Worm (Caenorhabditis elegans) whole organism, late embryonic: Measurements from ENCODE around the gene Y116F11B.6.

Source experiments
- ceh-18 ChIP-seq: sonication (generic microtip); optimal IDR thresholded peaks from 2 replicates; lab custom pipeline; 2016; ENCODE audit warnings: missing genetic modification characterization, missing compliant biosample characterization
- ceh-9 ChIP-seq: sonication (generic microtip); optimal IDR thresholded peaks from 2 replicates; lab custom pipeline; 2016; ENCODE audit warnings: mild to moderate bottlenecking, missing genetic modification characterization, inconsistent platforms, missing compliant biosample characterization
- fkh-10 ChIP-seq: fragments of 150-350 bp; optimal IDR thresholded peaks from 2 replicates; lab custom pipeline; 2014; ENCODE audit warnings: missing biosample characterization, missing genetic modification reagents, missing genetic modification characterization
- fkh-6 ChIP-seq: sonication (generic microtip); optimal IDR thresholded peaks from 2 replicates; lab custom pipeline; 2016; ENCODE audit warnings: missing genetic modification characterization, missing compliant biosample characterization
- nhr-232 ChIP-seq: sonication (generic microtip); optimal IDR thresholded peaks from 2 replicates; lab custom pipeline; 2016; ENCODE audit warnings: missing genetic modification characterization, missing compliant biosample characterization
- pax-1 ChIP-seq: fragments of 150-350 bp; optimal IDR thresholded peaks from 2 replicates; lab custom pipeline; 2014; ENCODE audit warnings: missing biosample characterization, missing genetic modification characterization
- pha-4 ChIP-seq: fragments of 150-350 bp; optimal IDR thresholded peaks from 2 replicates; lab custom pipeline; 2018; ENCODE audit warnings: missing biosample characterization, missing genetic modification reagents, missing genetic modification characterization
- pqm-1 ChIP-seq: sonication (generic microtip); optimal IDR thresholded peaks from 2 replicates; lab custom pipeline; 2016; ENCODE audit warnings: missing genetic modification characterization, missing compliant biosample characterization
- sox-4 ChIP-seq: sonication (generic microtip); optimal IDR thresholded peaks from 2 replicates; lab custom pipeline; 2017; ENCODE audit warnings: mild to moderate bottlenecking, missing genetic modification characterization, inconsistent platforms, missing compliant biosample characterization

DNA sequence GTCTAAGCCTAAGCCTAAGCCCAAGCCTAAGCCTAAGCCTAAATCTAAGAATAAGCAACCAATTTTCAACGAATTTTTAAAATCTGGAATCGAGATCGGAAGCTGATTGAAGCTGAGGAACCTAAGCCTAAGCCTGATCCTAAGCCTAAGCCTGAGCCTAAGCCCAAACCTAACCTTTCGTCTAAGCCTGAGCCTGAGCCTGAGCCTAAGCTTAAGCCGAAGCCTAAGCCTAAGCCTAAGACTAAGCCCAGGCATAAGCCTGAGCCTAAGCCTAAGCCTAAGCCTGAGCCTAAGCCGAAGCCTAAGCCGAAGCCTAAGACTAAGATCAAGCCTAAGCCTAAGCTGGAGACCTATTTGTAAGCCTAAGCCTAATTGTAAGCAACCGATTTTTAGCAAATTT is 18.3 kb downstream of the Y116F11B.6 start:
- TF ChIP-seq nhr-232 (tag; lab: Kevin White, UChicago) (no peak), pqm-1 (no peak), fkh-6 (no peak), sox-4 (tag; lab: Kevin White, UChicago) (no peak), ceh-18 (tag; lab: Kevin White, UChicago) (no peak), ceh-9 (tag; lab: Kevin White, UChicago) (no peak), pax-1 (tag; lab: Kevin White, UChicago) (no peak), fkh-10 (GFP tag; lab: Kevin White, UChicago) (no peak), pha-4 (tag; lab: Kevin White, UChicago) (no peak)
